Worm (Caenorhabditis elegans) whole organism, young adult: ENCODE data around the gene coq-2.

Experiments used
- F10E7.11 ChIP-seq: sonication (generic microtip); optimal IDR thresholded peaks from 2 replicates; lab custom pipeline; 2017; ENCODE audit warnings: mild to moderate bottlenecking, missing genetic modification characterization, moderate library complexity, missing compliant biosample characterization
- F33H1.4 ChIP-seq: fragments of 200-800 bp; sonication (Bioruptor generic); IDR thresholded peaks from 2 replicates; pipeline ENCODE4 v1.3.6; 2022; ENCODE audit warnings: missing genetic modification reagents, missing genetic modification characterization, missing compliant biosample characterization
- F39B2.1 ChIP-seq: fragments of 200-800 bp; sonication (Bioruptor generic); IDR thresholded peaks from 2 replicates; pipeline ENCODE4 v1.3.6; 2022; ENCODE audit warnings: missing genetic modification reagents, missing genetic modification characterization, missing compliant biosample characterization
- F52B5.7 ChIP-seq: sonication (generic microtip); optimal IDR thresholded peaks from 2 replicates; lab custom pipeline; 2016; ENCODE audit warnings: mild to moderate bottlenecking, missing genetic modification characterization, missing compliant biosample characterization
- F57C9.4 ChIP-seq: sonication (generic microtip); optimal IDR thresholded peaks from 2 replicates; lab custom pipeline; 2017; ENCODE audit warnings: mild to moderate bottlenecking, missing genetic modification characterization, missing compliant biosample characterization
- K12H6.12 ChIP-seq: fragments of 200-800 bp; sonication (Bioruptor generic); optimal IDR thresholded peaks from 2 replicates; lab custom pipeline; 2018; ENCODE audit warnings: mild to moderate bottlenecking, missing genetic modification characterization, missing compliant biosample characterization
- Y53F4B.3 ChIP-seq: fragments of 200-800 bp; sonication (Bioruptor generic); IDR thresholded peaks from 2 replicates; pipeline ENCODE4 v1.3.6; 2022; ENCODE audit warnings: missing genetic modification reagents, missing genetic modification characterization, missing compliant biosample characterization
- Y79H2A.3 ChIP-seq: fragments of 200-800 bp; sonication (Bioruptor generic); conservative IDR thresholded peaks from 2 replicates; pipeline ENCODE4 v1.3.6; 2022; ENCODE audit warnings: missing genetic modification reagents, missing genetic modification characterization, missing compliant biosample characterization
- Y95B8A.8 ChIP-seq: fragments of 200-800 bp; sonication (Bioruptor generic); IDR thresholded peaks from 2 replicates; pipeline ENCODE4 v1.3.6; 2022; ENCODE audit warnings: missing genetic modification reagents, missing genetic modification characterization, missing compliant biosample characterization
- aptf-2 ChIP-seq: fragments of 200-800 bp; sonication (Bioruptor generic); conservative IDR thresholded peaks from 2 replicates; pipeline ENCODE4 v1.3.6; 2022; ENCODE audit warnings: missing genetic modification reagents, missing genetic modification characterization, missing compliant biosample characterization
- aptf-3 ChIP-seq: fragments of 200-800 bp; sonication (Bioruptor generic); IDR thresholded peaks from 2 replicates; pipeline ENCODE4 v1.3.6; 2022; ENCODE audit warnings: missing genetic modification characterization, missing compliant biosample characterization
- atf-7 ChIP-seq: sonication (generic microtip); optimal IDR thresholded peaks from 2 replicates; lab custom pipeline; 2017; ENCODE audit warnings: mild to moderate bottlenecking, missing genetic modification characterization, missing compliant biosample characterization
- attf-5 ChIP-seq: fragments of 200-800 bp; sonication (Bioruptor generic); optimal IDR thresholded peaks from 2 replicates; lab custom pipeline; 2018; ENCODE audit warnings: mild to moderate bottlenecking, missing genetic modification characterization, missing compliant biosample characterization
- attf-6 ChIP-seq: fragments of 200-800 bp; sonication (Bioruptor generic); IDR thresholded peaks from 2 replicates; pipeline ENCODE4 v1.3.6; 2022; ENCODE audit warnings: missing genetic modification reagents, missing genetic modification characterization, missing compliant biosample characterization
- ccch-3 ChIP-seq: fragments of 200-800 bp; sonication (Bioruptor generic); optimal IDR thresholded peaks from 2 replicates; lab custom pipeline; 2018; ENCODE audit warnings: mild to moderate bottlenecking, missing genetic modification characterization, missing compliant biosample characterization
- ceh-27 ChIP-seq: fragments of 200-800 bp; sonication (Bioruptor generic); optimal IDR thresholded peaks from 2 replicates; lab custom pipeline; 2018; ENCODE audit warnings: mild to moderate bottlenecking, missing genetic modification characterization, moderate library complexity, missing compliant biosample characterization
- dox-1 ChIP-seq: fragments of 200-800 bp; sonication (Bioruptor generic); IDR thresholded peaks from 2 replicates; pipeline ENCODE4 v1.3.6; 2022; ENCODE audit warnings: missing genetic modification reagents, missing genetic modification characterization, missing compliant biosample characterization
- dpff-1 ChIP-seq: sonication (generic microtip); optimal IDR thresholded peaks from 2 replicates; lab custom pipeline; 2017; ENCODE audit warnings: mild to moderate bottlenecking, missing genetic modification characterization, missing compliant biosample characterization
- egl-18 ChIP-seq: fragments of 200-800 bp; sonication (Bioruptor generic); IDR thresholded peaks from 2 replicates; pipeline ENCODE4 v1.3.6; 2022; ENCODE audit warnings: missing genetic modification reagents, missing genetic modification characterization, missing compliant biosample characterization
- ekl-4 ChIP-seq: fragments of 200-800 bp; sonication (Bioruptor generic); IDR thresholded peaks from 2 replicates; pipeline ENCODE4 v1.3.6; 2022; ENCODE audit warnings: missing genetic modification reagents, missing genetic modification characterization, missing compliant biosample characterization
- ets-4 ChIP-seq: fragments of 200-800 bp; sonication (Bioruptor generic); optimal IDR thresholded peaks from 2 replicates; lab custom pipeline; 2018; ENCODE audit warnings: mild to moderate bottlenecking, missing genetic modification characterization, missing compliant biosample characterization
- hmg-1.2 ChIP-seq: fragments of 200-800 bp; sonication (Bioruptor generic); IDR thresholded peaks from 2 replicates; pipeline ENCODE4 v1.3.6; 2022; ENCODE audit warnings: missing genetic modification reagents, missing genetic modification characterization, missing compliant biosample characterization
- hrde-1 ChIP-seq: sonication (generic microtip); optimal IDR thresholded peaks from 2 replicates; lab custom pipeline; 2016; ENCODE audit warnings: missing genetic modification characterization, mild to moderate bottlenecking, missing compliant biosample characterization, moderate library complexity, missing genotype, missing genetic modification reagents, borderline replicate concordance
- lin-40 ChIP-seq: sonication (generic microtip); optimal IDR thresholded peaks from 2 replicates; lab custom pipeline; 2016; ENCODE audit warnings: missing genetic modification characterization, mild to moderate bottlenecking, missing compliant biosample characterization, missing genotype, missing genetic modification reagents
- lir-1 ChIP-seq: fragments of 200-800 bp; sonication (Bioruptor generic); conservative IDR thresholded peaks from 2 replicates; pipeline ENCODE4 v1.3.6; 2022; ENCODE audit warnings: missing genetic modification reagents, missing genetic modification characterization, missing compliant biosample characterization
- lsy-27 ChIP-seq: sonication (generic microtip); optimal IDR thresholded peaks from 2 replicates; lab custom pipeline; 2017; ENCODE audit warnings: missing genetic modification characterization, mild to moderate bottlenecking, missing compliant biosample characterization, antibody characterized with exemption, missing genotype, borderline replicate concordance; ENCODE audit not compliant: insufficient read depth
- madf-10 ChIP-seq: sonication (generic microtip); optimal IDR thresholded peaks from 2 replicates; lab custom pipeline; 2016; ENCODE audit warnings: mild to moderate bottlenecking, missing genetic modification characterization, missing compliant biosample characterization
- madf-3 ChIP-seq: fragments of 200-800 bp; sonication (Bioruptor generic); IDR thresholded peaks from 2 replicates; pipeline ENCODE4 v1.3.6; 2022; ENCODE audit warnings: missing genetic modification reagents, missing genetic modification characterization, missing compliant biosample characterization
- mes-4 ChIP-seq: sonication (generic microtip); optimal IDR thresholded peaks from 2 replicates; lab custom pipeline; 2016; ENCODE audit warnings: missing genotype, missing genetic modification characterization, missing compliant biosample characterization
- nhr-80 ChIP-seq: sonication (generic microtip); optimal IDR thresholded peaks from 2 replicates; lab custom pipeline; 2016; ENCODE audit warnings: missing genetic modification characterization, missing compliant biosample characterization
- sdz-38 ChIP-seq: sonication (generic microtip); optimal IDR thresholded peaks from 2 replicates; lab custom pipeline; 2016; ENCODE audit warnings: missing genotype, missing genetic modification characterization, missing compliant biosample characterization
- somi-1 ChIP-seq: fragments of 200-800 bp; sonication (Bioruptor generic); optimal IDR thresholded peaks from 2 replicates; lab custom pipeline; 2018; ENCODE audit warnings: mild to moderate bottlenecking, missing genetic modification characterization, missing compliant biosample characterization
- tbp1 ChIP-seq: fragments of 200-800 bp; sonication (Bioruptor generic); optimal IDR thresholded peaks from 2 replicates; lab custom pipeline; 2018; ENCODE audit warnings: mild to moderate bottlenecking, missing genetic modification characterization, missing compliant biosample characterization
- tbx-9 ChIP-seq: sonication (generic microtip); optimal IDR thresholded peaks from 2 replicates; lab custom pipeline; 2016; ENCODE audit warnings: borderline replicate concordance, missing genetic modification characterization, inconsistent platforms, missing compliant biosample characterization
- unc-62 ChIP-seq: fragments of 150-350 bp; optimal IDR thresholded peaks from 2 replicates; lab custom pipeline; 2014; ENCODE audit warnings: missing biosample characterization, missing genetic modification reagents, missing genetic modification characterization
- ztf-26 ChIP-seq: sonication (generic microtip); optimal IDR thresholded peaks from 2 replicates; lab custom pipeline; 2017; ENCODE audit warnings: missing genetic modification characterization, missing compliant biosample characterization

Gene coq-2

DNA sequence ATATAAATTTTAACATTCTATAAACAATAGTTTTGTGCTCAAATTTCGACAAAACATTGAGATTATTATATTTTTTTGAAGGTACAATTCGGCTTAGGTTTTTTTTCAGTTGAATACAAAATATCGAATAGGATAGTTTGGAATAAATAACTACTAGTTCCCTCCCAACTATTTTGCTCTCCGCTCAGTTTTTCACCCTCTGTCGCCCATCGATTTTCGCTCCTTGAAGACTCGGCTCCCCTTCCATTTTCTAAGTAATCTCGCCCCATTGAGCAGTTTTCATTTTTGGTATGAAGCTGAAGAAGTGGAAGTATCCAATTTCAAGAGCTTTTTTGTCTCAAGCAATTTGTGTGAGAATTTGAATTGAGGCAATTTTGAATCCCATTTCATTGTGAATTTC, 37.9 kb downstream of the coq-2 start, which contains the start of gene F31E3.2 (continued):
- no peak for TF ChIP-seq lsy-27 (tag; lab: Kevin White, UChicago)
- TF ChIP-seq egl-18: no peak
- no peak for TF ChIP-seq F52B5.7 (tag; lab: Kevin White, UChicago)

DNA sequence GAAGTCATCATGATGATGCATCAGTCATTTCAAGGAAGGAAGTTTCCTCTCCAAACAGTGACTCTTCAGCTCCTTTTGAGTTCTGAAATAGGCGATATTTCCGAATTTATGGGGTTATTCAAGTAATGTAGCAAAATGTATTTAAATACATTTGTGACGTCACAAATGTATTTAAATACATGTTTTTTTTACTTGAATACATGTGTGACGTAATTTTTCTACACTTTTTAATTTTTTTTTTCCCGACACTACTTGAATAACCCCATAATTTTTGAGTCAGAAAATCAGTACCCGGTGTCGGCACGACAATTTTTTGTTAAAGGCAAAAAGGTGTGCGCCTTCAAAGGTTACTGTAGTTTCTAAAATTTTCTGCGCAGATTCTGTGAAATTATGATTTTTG, 39.2 kb downstream of the coq-2 start:
- TF ChIP-seq mes-4 (tag; lab: Kevin White, UChicago) (no peak), hmg-1.2 (no peak), Y79H2A.3 (GFP tag; lab: Robert Waterston, UW) (no peak), sdz-38 (tag; lab: Kevin White, UChicago) (no peak), attf-6 (GFP tag; lab: Robert Waterston, UW) (no peak), Y95B8A.8 (GFP tag; lab: Robert Waterston, UW) (no peak), lir-1 (GFP tag; lab: Robert Waterston, UW) (no peak), nhr-80 (no peak), tbp1 (GFP tag; lab: Kevin White, UChicago) (no peak), madf-3 (GFP tag; lab: Robert Waterston, UW) (no peak), F57C9.4 (tag; lab: Kevin White, UChicago) (no peak), atf-7 (tag; lab: Kevin White, UChicago) (no peak), ets-4 (GFP tag; lab: Kevin White, UChicago) (no peak), madf-10 (tag; lab: Kevin White, UChicago) (no peak)

DNA sequence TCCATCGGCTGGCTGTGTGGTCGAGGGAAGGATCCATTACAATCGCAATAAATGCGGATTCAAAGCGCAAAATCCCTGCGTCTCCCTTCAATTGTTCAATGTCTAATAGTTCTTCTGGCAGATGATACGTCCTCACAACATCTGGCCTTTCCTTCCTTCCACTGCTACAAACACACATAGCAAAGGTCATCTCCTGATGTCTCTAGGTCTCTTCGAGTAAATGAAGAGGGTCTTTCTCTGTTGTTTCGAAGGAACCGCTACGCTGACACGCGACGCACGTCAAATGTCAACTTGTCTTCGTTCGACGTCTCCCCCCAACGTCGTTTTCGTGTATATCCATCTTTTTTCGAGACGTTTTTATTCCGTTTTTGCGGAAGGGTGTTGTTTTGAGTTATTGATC, 43.1 kb downstream of the coq-2 start:
- TF ChIP-seq F10E7.11: no peak
- TF ChIP-seq somi-1: peak; percentile 35
- TF ChIP-seq ekl-4 (GFP tag; lab: Robert Waterston, UW): 0 out of 2 replicates have a peak, but pooled peaks have one; percentile 45
- TF ChIP-seq madf-3 (GFP tag; lab: Robert Waterston, UW): peak; percentile 79; the same call in 1 of the 2 replicates
- TF ChIP-seq K12H6.12 (tag; lab: Kevin White, UChicago): peak; percentile 15
- peak; percentile 35; the same call in 1 of the 2 replicates for TF ChIP-seq dox-1 (GFP tag; lab: Robert Waterston, UW)
- no peak for TF ChIP-seq aptf-3 (GFP tag; lab: Robert Waterston, UW)
- TF ChIP-seq F33H1.4 (GFP tag; lab: Robert Waterston, UW): no peak
- TF ChIP-seq unc-62 (GFP tag; lab: Kevin White, UChicago): peak; percentile 97
- peak; percentile 28 for TF ChIP-seq ztf-26
- TF ChIP-seq lin-40: peak; percentile 25
- TF ChIP-seq ceh-27: peak; percentile 48

DNA sequence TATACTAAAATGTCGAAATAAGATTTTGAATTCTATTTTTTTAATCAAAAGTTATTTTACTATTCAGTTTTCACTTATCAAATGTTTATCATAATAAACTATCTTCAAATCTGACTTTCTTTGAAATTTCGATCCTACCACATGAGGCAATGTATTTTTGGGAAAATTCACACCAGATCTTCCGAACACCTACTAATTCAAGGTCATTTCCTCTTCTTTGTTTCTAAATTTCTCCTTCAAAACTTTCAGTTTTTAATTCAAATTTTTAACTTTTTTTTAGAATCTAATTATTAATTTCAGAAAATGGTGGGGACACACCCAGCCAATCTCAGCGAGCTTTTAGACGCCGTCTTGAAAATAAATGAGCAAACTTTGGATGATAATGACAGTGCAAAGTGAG, 43.8 kb downstream of the coq-2 start, which contains the start of gene ceh-20:
Gene ceh-20 (plus strand): TSS at position 301 of the 400 bp plus-strand sequence.
- TF ChIP-seq tbx-9 (no peak), ceh-27 (no peak), F52B5.7 (tag; lab: Kevin White, UChicago) (no peak), lin-40 (no peak), aptf-2 (GFP tag; lab: Robert Waterston, UW) (no peak), F57C9.4 (tag; lab: Kevin White, UChicago) (no peak), hrde-1 (tag; lab: Kevin White, UChicago) (no peak), attf-5 (GFP tag; lab: Kevin White, UChicago) (no peak), ccch-3 (GFP tag; lab: Kevin White, UChicago) (no peak), F39B2.1 (GFP tag; lab: Robert Waterston, UW) (no peak), ztf-26 (no peak), Y53F4B.3 (no peak), dpff-1 (tag; lab: Kevin White, UChicago) (no peak)
